Fruit fly (Drosophila melanogaster): ENCODE measurements around the gene CG31266.

The CG31266 gene

dm6 chr3R:17115668-17116067 is 16.8 kb upstream of the CG31266 start (continued):
- no peak for TF ChIP-seq CG34224 (GFP tag; IDR thresholded peaks at IDR 0.05; ENCODE audit: partially characterized antibody)
- peak; percentile 10 for TF ChIP-seq CG18599 (GFP tag; optimal IDR thresholded peaks at IDR 0.05)
- no peak for TF ChIP-seq CG31388 (GFP tag; optimal IDR thresholded peaks at IDR 0.05)
- TF ChIP-seq fd96Cb (tag; optimal IDR thresholded peaks at IDR 0.05), result no peak
- no peak for TF ChIP-seq schlank (tag; optimal IDR thresholded peaks at IDR 0.05)
- no peak for TF ChIP-seq CG8388 (GFP tag; optimal IDR thresholded peaks at IDR 0.05)
- TF ChIP-seq NC2β (GFP tag; optimal IDR thresholded peaks at IDR 0.05), result no peak
- no peak for TF ChIP-seq wdn (GFP tag; IDR thresholded peaks at IDR 0.05)
- no peak for TF ChIP-seq Mes4 (GFP tag; optimal IDR thresholded peaks at IDR 0.05)
- TF ChIP-seq Sin3A (optimal IDR thresholded peaks at IDR 0.05), result no peak
- TF ChIP-seq CG14710 (tag; optimal IDR thresholded peaks at IDR 0.05), result peak; percentile 39
- no peak for TF ChIP-seq CG17829 (tag; optimal IDR thresholded peaks at IDR 0.05)
- TF ChIP-seq CG42726 (GFP tag; IDR thresholded peaks at IDR 0.05; ENCODE audit: partially characterized antibody), result no peak
- TF ChIP-seq ems (GFP tag; optimal IDR thresholded peaks at IDR 0.05), result no peak
- TF ChIP-seq CG15514 (GFP tag; optimal IDR thresholded peaks at IDR 0.05), result peak; percentile 17
- no peak for TF ChIP-seq gsb-n (tag; optimal IDR thresholded peaks at IDR 0.05)
- TF ChIP-seq Ptx1 (GFP tag; IDR thresholded peaks at IDR 0.05), result no peak
- no peak for TF ChIP-seq fru (optimal IDR thresholded peaks at IDR 0.05)
- TF ChIP-seq CG9817 (tag; optimal IDR thresholded peaks at IDR 0.05), result no peak
- TF ChIP-seq CG11247 (GFP tag; IDR thresholded peaks at IDR 0.05), result no peak
- no peak for TF ChIP-seq Antp (GFP tag; optimal IDR thresholded peaks at IDR 0.05)
- no peak for TF ChIP-seq CG4617 (GFP tag; optimal IDR thresholded peaks at IDR 0.05; ENCODE audit: borderline replicate concordance)
- TF ChIP-seq CG14441 (GFP tag; IDR thresholded peaks at IDR 0.05), result 0 out of 2 replicates have a peak, but pooled peaks have one; percentile 20
- TF ChIP-seq chif (GFP tag; optimal IDR thresholded peaks at IDR 0.05), result no peak
- peak; percentile 1 for TF ChIP-seq HmgZ (tag; optimal IDR thresholded peaks at IDR 0.05)
- TF ChIP-seq NfI (GFP tag; optimal IDR thresholded peaks at IDR 0.05), result no peak
- TF ChIP-seq CG10209 (GFP tag; optimal IDR thresholded peaks at IDR 0.05), result peak; percentile 19
- no peak for TF ChIP-seq CG13123 (GFP tag; optimal IDR thresholded peaks at IDR 0.05)
- TF ChIP-seq nerfin-1 (tag; optimal IDR thresholded peaks at IDR 0.05), result peak; percentile 25
- TF ChIP-seq CG4328 (GFP tag; optimal IDR thresholded peaks at IDR 0.05), result peak; percentile 31
- peak; percentile 18 for TF ChIP-seq CG18619 (GFP tag; optimal IDR thresholded peaks at IDR 0.05)
- TF ChIP-seq mam (GFP tag; optimal IDR thresholded peaks at IDR 0.05), result no peak
- no peak for TF ChIP-seq CG2120 (GFP tag; optimal IDR thresholded peaks at IDR 0.05)
- no peak for TF ChIP-seq h (optimal IDR thresholded peaks at IDR 0.05)
- no peak for TF ChIP-seq CkIIα-i1 (GFP tag; IDR thresholded peaks at IDR 0.05)
- no peak for TF ChIP-seq tup (GFP tag; optimal IDR thresholded peaks at IDR 0.05)
- no peak for TF ChIP-seq rib (GFP tag; IDR thresholded peaks at IDR 0.05)
- TF ChIP-seq fd64A (GFP tag; optimal IDR thresholded peaks at IDR 0.05), result no peak
- no peak for TF ChIP-seq tio (GFP tag; optimal IDR thresholded peaks at IDR 0.05)
- no peak for TF ChIP-seq Nf-YA (GFP tag; IDR thresholded peaks at IDR 0.05)
- no peak for TF ChIP-seq so (GFP tag; IDR thresholded peaks at IDR 0.05)
- TF ChIP-seq CG2678 (tag; optimal IDR thresholded peaks at IDR 0.05), result peak; percentile 64
- TF ChIP-seq Fer2 (tag; optimal IDR thresholded peaks at IDR 0.05), result no peak
- peak; percentile 43 for TF ChIP-seq CG10543 (GFP tag; optimal IDR thresholded peaks at IDR 0.05)
- no peak for TF ChIP-seq Myb (GFP tag; optimal IDR thresholded peaks at IDR 0.05)
- no peak for TF ChIP-seq cato (GFP tag; optimal IDR thresholded peaks at IDR 0.05; ENCODE audit: borderline replicate concordance)
- no peak for TF ChIP-seq cg (GFP tag; optimal IDR thresholded peaks at IDR 0.05)
- TF ChIP-seq dan (GFP tag; IDR thresholded peaks at IDR 0.05), result no peak
- TF ChIP-seq abd-A (tag; optimal IDR thresholded peaks at IDR 0.05), result no peak
- TF ChIP-seq row (GFP tag; IDR thresholded peaks at IDR 0.05), result no peak
- TF ChIP-seq fd3F (GFP tag; optimal IDR thresholded peaks at IDR 0.05), result no peak
- no peak for TF ChIP-seq ewg (GFP tag; optimal IDR thresholded peaks at IDR 0.05)
